Worm (Caenorhabditis elegans): Measurements from ENCODE around the gene bir-2.

The bir-2 gene

DNA sequence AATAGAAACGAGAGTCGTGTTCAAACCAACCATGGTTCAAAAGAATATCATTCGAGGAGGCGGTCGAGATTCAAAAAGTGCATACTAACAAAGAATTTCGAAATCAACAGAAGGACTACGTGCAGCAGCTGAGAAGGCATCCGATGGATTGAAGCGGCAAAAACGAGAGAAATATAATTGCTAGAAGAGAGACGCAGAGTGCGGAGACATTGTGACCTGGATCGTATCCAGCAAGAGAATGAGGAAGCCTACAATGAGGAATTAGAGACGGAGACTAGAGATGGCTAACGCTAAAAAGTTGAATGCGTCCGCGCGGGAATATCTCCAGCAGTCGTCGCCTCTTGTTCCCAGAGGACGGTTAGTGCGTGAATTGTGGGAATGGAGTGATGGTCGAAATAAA lies 41.2 kb downstream of the bir-2 start:
- TF ChIP-seq mxl-3 (GFP tag; optimal IDR thresholded peaks at IDR 0.05) (peak; percentile 21), dve-1 (tag; optimal IDR thresholded peaks at IDR 0.05; ENCODE audit: insufficient read depth) (no peak), spr-3 (GFP tag; optimal IDR thresholded peaks at IDR 0.05) (no peak), D1046.2 (GFP tag; IDR thresholded peaks at IDR 0.05) (0 out of 2 replicates have a peak, but pooled peaks have one; percentile 11), hif-1 (tag; optimal IDR thresholded peaks at IDR 0.05) (peak in 1 of 2 experiments; percentile 42), fkh-10 (GFP tag; optimal IDR thresholded peaks at IDR 0.05) (no peak), unc-130 (GFP tag; optimal IDR thresholded peaks at IDR 0.05) (no peak), mdl-1 (tag; optimal IDR thresholded peaks at IDR 0.05) (peak in 1 of 2 experiments; percentile 4)

DNA sequence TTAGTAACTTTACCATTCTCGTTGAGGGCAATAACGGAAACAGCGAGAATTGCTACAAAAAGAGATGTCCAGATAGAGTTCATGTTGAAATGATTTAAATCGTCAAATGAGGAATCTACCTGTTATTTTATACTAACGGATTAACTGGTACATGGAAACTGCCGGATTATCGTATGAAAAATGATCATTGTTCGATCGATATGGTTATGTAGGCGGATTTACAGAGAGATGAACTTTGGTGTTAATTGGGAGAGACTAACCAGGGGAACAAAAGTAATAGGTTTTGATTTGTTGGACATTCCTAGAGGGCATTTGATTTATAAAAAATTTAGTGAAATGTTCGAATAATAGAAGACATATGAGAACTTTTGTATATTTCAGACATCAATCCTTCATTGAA lies 43.1 kb downstream of the bir-2 start, which contains the start of gene spig-9:
Gene spig-9 (minus strand): TSS at position 101 of the 400 bp plus-strand sequence.
- no peak for TF ChIP-seq jun-1 (tag; optimal IDR thresholded peaks at IDR 0.05)
- no peak for TF ChIP-seq fos-1 (tag; optimal IDR thresholded peaks at IDR 0.05)
- TF ChIP-seq egl-27 (tag; optimal IDR thresholded peaks at IDR 0.05): no peak
- no peak for TF ChIP-seq mes-2 (tag; optimal IDR thresholded peaks at IDR 0.05; ENCODE audit: poor library complexity, severe bottlenecking)
- no peak for TF ChIP-seq ceh-20 (GFP tag; IDR thresholded peaks at IDR 0.05)
- TF ChIP-seq php-3 (GFP tag; IDR thresholded peaks at IDR 0.05): no peak
- TF ChIP-seq F44E2.7 (GFP tag; IDR thresholded peaks at IDR 0.05): no peak
- TF ChIP-seq mdt-29 (GFP tag; IDR thresholded peaks at IDR 0.05): no peak
- TF ChIP-seq mep-1 (tag; optimal IDR thresholded peaks at IDR 0.05): no peak
- TF ChIP-seq hlh-11 (tag; optimal IDR thresholded peaks at IDR 0.05): no peak
- TF ChIP-seq ces-1 (GFP tag; optimal IDR thresholded peaks at IDR 0.05): no peak
- no peak for TF ChIP-seq nhr-42 (GFP tag; IDR thresholded peaks at IDR 0.05)
- no peak for TF ChIP-seq zfp-3 (GFP tag; conservative IDR thresholded peaks at IDR 0.05)
- no peak for TF ChIP-seq tag-97 (GFP tag; IDR thresholded peaks at IDR 0.05)
- TF ChIP-seq unc-130 (GFP tag; optimal IDR thresholded peaks at IDR 0.05): no peak
- TF ChIP-seq unc-62 (GFP tag; optimal IDR thresholded peaks at IDR 0.05 in 1 of 2): no peak
- no peak for TF ChIP-seq unc-62 (tag; optimal IDR thresholded peaks at IDR 0.05)
- TF ChIP-seq zag-1 (tag; optimal IDR thresholded peaks at IDR 0.05): no peak

DNA sequence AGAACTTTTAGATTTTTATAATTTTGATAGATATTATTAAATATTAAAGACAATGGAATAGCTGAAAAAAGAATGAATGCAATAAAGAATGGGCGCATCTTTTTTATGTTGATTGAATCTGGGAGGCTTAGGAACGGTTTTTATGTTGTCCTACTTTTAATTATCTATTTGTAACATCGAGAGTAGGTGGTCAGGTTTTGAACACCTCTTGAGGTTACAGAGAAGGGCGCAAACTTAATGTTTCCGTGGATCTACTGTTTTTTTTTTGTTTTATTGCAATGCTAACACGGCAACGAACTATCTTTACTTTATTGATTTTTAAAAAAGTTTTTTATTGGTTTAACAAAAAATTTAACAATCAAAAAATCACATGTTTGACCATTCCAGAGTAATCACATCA lies 45.2 kb downstream of the bir-2 start, which contains the start of gene F53F4.7:
Gene F53F4.7 (minus strand): TSS at position 101 of the 400 bp plus-strand sequence.
- TF ChIP-seq nhr-48 (tag; optimal IDR thresholded peaks at IDR 0.05) (no peak), saeg-2 (GFP tag; IDR thresholded peaks at IDR 0.05) (no peak)
